Fruit fly (Drosophila melanogaster): ENCODE measurements around the gene CG14957.
A peak's percentile ranks its signal among the peaks of the same experiment; 100 is the strongest.

Gene CG14957

DNA sequence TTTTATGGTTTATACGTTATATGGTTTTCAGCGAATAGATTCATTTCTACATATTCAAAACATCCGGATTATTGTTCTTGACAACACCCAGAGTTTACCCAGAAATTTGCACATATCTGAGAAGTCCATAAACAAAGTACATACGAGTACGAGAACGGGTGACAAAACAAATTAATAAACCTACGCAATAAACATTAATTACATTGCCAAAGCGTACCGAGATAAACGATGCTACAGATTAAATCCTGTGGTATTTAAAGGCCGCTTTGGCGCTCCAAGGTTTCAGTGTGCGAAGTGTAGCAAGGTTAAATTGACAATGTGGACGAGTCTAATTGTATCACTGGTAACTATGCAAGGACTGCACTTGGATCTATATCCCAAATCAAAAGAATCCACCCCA, at the start of gene CG14957:
Gene CG14957, plus strand, starts transcription at position 301 of the 400 bp plus-strand sequence.
- TF ChIP-seq Myc (optimal IDR thresholded peaks at IDR 0.05), result no peak
- TF ChIP-seq h (optimal IDR thresholded peaks at IDR 0.05), result no peak
- no peak for TF ChIP-seq insv (optimal IDR thresholded peaks at IDR 0.05)
- TF ChIP-seq Sin3A (optimal IDR thresholded peaks at IDR 0.05), result no peak
- no peak for TF ChIP-seq psq (optimal IDR thresholded peaks at IDR 0.05)
- TF ChIP-seq ttk (optimal IDR thresholded peaks at IDR 0.05), result no peak

DNA sequence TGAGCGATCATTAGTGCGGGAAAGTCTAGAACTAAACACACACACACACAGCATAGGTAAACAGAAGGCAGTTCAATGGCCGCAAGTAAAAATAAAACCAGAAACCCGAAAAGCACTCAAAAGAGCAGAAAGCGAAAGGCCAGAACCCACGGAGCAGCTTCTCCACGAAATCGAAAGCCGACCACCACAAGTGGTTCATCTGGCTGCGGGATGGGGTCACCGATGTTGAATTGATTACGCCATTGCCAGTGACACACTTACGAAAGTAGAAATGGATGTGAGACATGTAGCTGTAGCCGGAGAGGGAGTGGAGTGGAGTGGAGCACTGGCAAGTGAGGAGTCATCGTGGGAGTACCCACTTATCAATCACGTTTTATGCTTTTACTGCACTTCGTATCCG, 46.0 kb upstream of the CG14957 start:
- no peak for TF ChIP-seq ttk (optimal IDR thresholded peaks at IDR 0.05)
- TF ChIP-seq h (optimal IDR thresholded peaks at IDR 0.05), result no peak
- no peak for TF ChIP-seq Myc (optimal IDR thresholded peaks at IDR 0.05)
- no peak for TF ChIP-seq psq (optimal IDR thresholded peaks at IDR 0.05)
- TF ChIP-seq insv (optimal IDR thresholded peaks at IDR 0.05), result no peak
- TF ChIP-seq Sin3A (optimal IDR thresholded peaks at IDR 0.05), result no peak

DNA sequence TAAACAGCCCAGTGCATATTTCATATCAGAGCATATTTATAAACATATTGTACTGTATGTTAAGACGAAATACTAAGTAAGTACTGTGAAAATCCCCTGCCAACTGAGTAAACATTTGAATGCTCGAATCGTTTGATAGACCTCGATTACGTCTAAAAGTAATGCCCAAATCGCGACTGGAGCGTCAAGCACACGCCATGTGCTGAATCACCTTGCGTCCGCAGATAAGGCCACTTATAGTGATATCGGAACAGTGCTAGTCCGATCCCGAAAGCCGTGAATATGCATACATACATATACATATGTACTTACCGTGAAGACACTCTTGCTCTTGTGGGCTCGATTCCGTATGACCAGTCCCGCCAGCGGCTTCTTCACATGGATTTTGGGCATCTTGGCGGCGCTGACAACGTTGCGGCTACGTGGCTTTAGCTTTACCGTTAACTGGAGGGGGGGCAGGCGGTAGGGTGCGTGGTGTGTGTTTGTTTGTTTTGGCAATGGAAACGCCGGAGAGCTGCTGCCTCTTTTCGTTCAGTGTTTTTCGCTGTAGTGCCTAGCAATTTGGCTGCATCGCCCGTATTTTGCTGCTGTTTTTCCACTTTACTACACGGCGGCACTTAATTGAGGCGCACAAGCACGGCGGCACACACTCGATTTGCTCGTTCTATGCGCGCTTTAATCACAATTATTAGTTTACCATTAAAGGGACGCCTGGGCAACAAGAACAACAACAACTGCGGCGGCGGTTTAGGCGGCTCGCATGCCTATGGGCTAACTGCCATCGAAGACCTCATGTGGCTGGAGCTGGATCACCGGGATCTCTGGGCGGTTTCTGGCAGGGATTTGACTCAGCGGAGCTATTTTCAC, 44.6 kb upstream of the CG14957 start:
- TF ChIP-seq Myc (optimal IDR thresholded peaks at IDR 0.05), result no peak
- TF ChIP-seq h (optimal IDR thresholded peaks at IDR 0.05), result no peak
- TF ChIP-seq Sin3A (optimal IDR thresholded peaks at IDR 0.05), result no peak
- no peak for TF ChIP-seq ttk (optimal IDR thresholded peaks at IDR 0.05)
- no peak for TF ChIP-seq psq (optimal IDR thresholded peaks at IDR 0.05)
- TF ChIP-seq insv (optimal IDR thresholded peaks at IDR 0.05), result no peak

DNA sequence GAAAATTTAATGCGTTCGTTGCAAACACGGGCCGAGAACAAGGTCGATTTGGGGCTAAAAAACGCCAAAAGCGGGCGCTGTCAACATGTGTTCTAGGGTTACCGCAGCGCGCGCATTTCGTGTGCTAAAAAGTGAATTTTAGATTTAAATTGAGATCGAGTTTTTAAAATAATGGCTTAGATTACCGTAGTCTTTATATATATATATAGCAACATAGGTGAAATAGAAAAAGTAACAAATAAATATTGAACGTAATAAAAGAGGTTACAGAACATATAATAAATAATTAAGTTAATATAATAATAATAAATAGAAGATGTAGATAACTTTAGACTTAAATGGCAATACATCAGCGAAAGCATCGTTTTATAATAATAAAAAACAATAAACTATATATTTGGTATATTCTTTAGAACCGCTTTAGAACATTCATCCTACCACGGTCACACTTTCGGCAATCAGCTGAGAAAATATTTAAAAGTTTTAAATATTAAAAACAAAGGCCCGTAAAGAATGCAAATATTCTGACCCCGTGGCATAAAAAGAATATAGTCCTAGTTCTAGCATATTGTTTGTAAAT, 43.9 kb upstream of the CG14957 start, which contains the start of the genes CG11537 and Alg2:
Gene CG11537, minus strand, starts transcription at position 75 of the 580 bp plus-strand sequence.
Gene Alg2, plus strand, starts transcription at position 426 of the 580 bp plus-strand sequence.
- TF ChIP-seq h (optimal IDR thresholded peaks at IDR 0.05) (no peak), ttk (optimal IDR thresholded peaks at IDR 0.05) (no peak), insv (optimal IDR thresholded peaks at IDR 0.05) (no peak), Sin3A (optimal IDR thresholded peaks at IDR 0.05) (no peak), Myc (optimal IDR thresholded peaks at IDR 0.05) (no peak), psq (optimal IDR thresholded peaks at IDR 0.05) (no peak)

DNA sequence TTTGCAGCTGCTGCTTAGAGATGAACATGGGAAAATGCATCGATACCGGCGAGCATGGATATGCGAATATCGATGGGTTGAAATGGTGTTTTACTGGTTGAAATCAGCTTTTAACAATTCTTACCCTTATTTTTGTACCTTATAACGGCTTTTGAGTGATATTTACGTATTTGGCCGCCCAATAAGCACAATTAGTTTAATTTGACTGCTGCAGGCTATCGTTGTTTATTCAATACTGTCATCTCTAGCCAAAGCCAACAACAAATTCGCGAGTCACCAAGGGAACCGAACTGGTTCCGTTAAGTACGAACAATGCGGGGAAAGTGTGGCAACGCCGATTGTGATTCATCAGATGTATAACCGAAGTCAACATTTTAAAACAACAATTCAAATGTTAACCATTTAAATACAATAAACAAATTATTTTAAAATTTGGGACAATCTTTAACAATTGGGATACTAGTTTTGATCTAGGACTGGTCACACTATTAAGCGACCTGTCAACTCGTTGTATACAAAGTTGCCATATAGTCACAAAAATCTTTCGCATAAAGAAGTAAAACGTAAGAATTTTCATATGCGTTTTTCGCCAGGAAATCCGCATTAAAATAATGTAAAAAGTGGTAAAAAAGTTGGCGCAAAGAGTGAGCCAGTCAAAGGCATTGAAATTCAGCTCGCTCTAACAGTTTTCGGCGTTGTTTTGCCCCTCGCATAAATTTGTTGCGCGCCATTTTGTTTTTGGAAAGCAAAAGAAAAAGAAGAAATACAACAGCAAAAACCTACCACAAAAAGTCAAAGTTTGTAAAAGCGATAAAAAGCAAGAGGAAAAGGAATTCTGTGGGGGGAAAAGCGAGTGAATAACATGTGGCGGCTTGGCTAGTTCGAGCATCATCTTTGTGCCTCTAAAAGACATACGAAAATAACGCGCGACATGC, 39.0 kb upstream of the CG14957 start, which contains the start of the genes Usp5 and BtbVII:
Gene Usp5, minus strand, starts transcription at position 234 of the 935 bp plus-strand sequence.
Gene BtbVII, plus strand, starts transcription at position 522 of the 935 bp plus-strand sequence.
- TF ChIP-seq psq (optimal IDR thresholded peaks at IDR 0.05), result no peak
- no peak for TF ChIP-seq insv (optimal IDR thresholded peaks at IDR 0.05)
- no peak for TF ChIP-seq ttk (optimal IDR thresholded peaks at IDR 0.05)
- TF ChIP-seq h (optimal IDR thresholded peaks at IDR 0.05), result no peak
- TF ChIP-seq Sin3A (optimal IDR thresholded peaks at IDR 0.05), result no peak
- TF ChIP-seq Myc (optimal IDR thresholded peaks at IDR 0.05), result no peak

DNA sequence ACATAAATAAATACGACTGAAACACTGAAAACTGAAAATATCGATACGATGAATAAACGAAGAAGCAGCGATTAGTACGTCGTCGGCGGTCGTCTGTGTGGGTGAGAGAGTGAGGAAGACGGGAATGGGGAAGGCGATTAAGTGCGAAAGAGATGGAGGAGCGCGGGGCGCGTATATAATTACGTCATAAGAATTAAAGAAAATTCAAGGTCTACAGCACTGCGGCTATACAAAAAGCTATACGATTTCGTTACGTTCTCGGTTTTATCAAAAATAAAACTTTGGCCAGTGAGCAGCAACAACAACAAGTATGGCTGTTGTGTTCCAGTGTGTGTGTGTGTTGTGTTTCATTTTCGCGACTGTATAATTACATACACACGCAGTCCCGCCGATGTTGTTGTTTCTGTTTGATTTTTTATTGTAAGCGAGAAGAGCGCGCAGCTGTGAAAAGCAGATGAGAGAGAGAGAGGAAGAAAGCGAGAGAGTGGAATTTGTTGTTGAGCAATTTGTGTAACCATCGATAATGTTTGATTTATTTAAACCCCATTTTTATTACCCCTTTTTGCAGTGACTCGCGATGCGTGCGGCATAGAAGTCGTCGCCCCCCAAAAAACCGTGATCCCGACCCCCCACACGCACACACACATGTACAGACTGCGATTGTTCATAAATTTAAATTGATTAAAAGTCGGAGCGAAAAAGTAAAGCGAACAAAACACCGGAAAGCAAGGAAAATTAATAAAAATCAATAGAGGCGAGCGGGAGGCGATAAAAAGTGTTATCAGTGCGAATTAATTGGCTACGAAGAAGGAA, 38.1 kb upstream of the CG14957 start:
- TF ChIP-seq Myc (optimal IDR thresholded peaks at IDR 0.05) (no peak), psq (optimal IDR thresholded peaks at IDR 0.05) (no peak), ttk (optimal IDR thresholded peaks at IDR 0.05) (no peak), Sin3A (optimal IDR thresholded peaks at IDR 0.05) (no peak), h (optimal IDR thresholded peaks at IDR 0.05) (no peak), insv (optimal IDR thresholded peaks at IDR 0.05) (no peak)

DNA sequence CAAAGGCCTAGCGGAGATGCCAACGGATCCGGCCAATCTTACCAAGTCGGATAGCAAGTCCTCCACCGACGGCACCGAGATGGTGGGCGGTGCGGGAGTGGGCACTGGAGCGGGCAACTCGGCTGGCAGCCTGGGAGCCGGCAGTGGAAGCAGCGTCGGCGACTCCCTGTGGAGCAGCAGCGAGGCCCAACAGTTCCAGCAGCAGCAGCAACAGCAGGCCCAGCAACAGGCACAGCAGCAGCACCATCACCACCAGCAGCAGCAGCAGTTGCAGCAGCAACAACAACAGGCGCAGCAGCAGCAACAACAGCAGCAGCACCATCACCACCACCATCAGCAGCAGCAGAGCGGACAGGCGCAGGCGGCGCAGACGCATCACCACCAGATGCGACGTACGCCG, 37.0 kb upstream of the CG14957 start:
- TF ChIP-seq insv (optimal IDR thresholded peaks at IDR 0.05), result no peak
- no peak for TF ChIP-seq psq (optimal IDR thresholded peaks at IDR 0.05)

DNA sequence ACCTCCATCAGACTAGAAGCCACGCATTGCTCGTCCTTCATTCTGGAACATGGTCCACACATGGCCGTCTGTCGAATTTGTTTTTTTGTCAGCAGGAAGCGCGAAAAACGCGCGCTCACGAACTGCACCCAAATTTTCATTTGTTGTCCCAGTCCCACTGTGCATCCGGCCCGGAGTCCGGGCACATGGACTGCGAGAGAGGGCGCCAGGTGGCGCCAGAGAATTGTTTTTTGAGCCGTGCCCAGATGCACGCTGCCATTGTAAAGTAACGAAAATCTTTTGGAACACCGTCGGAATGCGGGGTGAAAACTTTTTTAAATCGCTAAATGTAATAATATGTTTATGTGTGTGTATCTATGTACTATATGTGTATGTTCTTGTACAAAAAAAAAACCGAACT, 29.7 kb upstream of the CG14957 start:
- TF ChIP-seq Myc (optimal IDR thresholded peaks at IDR 0.05), result no peak
- no peak for TF ChIP-seq Sin3A (optimal IDR thresholded peaks at IDR 0.05)
- no peak for TF ChIP-seq psq (optimal IDR thresholded peaks at IDR 0.05)
- no peak for TF ChIP-seq insv (optimal IDR thresholded peaks at IDR 0.05)
- TF ChIP-seq h (optimal IDR thresholded peaks at IDR 0.05), result no peak
- no peak for TF ChIP-seq ttk (optimal IDR thresholded peaks at IDR 0.05)

DNA sequence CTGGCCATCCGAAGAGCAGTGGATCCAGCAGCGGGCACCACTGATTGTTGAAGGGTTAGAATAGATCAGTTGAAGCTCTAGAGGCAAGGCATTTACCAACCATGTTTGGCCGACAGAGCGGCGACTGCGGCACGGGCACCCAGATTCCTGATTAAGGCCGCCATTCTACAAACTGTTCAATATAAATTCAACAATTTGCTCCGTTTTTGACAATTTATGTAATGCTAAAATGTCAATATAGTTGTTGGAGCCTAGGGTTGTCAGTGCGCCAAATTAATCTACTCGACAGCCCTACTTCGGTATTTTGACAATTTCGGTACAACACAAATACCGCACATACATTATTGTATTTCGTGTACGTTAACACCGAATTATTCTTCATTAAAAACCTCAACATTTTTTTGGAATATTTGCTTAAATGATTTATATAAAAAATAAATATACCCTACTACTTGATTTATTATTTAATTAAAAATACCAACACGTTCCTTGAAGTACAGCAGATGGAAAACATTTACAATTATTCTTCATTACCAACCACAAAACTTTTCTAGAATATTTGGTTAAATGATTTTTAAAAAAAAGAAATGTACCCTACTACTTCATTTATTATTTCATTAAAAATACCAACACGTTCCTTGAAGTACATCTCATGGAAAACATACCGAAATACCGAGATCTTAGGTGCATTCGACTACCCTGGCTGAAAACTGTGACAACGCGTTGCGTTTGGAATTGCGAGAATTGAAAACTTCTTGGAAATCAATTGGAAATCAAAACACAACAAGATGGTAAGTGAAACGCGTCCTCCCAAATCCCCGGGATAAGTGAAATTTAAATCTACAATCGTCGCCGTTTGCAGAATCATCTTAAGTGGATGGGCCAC, 27.8 kb upstream of the CG14957 start, which contains the start of the genes ND-30 and CG15812:
Gene ND-30, minus strand, starts transcription at position 270 of the 886 bp plus-strand sequence.
Gene CG15812, plus strand, starts transcription at position 683 of the 886 bp plus-strand sequence.
- TF ChIP-seq h (optimal IDR thresholded peaks at IDR 0.05), result peak; percentile 37
- no peak for TF ChIP-seq insv (optimal IDR thresholded peaks at IDR 0.05)
- TF ChIP-seq ttk (optimal IDR thresholded peaks at IDR 0.05), result no peak
- TF ChIP-seq Myc (optimal IDR thresholded peaks at IDR 0.05), result no peak

DNA sequence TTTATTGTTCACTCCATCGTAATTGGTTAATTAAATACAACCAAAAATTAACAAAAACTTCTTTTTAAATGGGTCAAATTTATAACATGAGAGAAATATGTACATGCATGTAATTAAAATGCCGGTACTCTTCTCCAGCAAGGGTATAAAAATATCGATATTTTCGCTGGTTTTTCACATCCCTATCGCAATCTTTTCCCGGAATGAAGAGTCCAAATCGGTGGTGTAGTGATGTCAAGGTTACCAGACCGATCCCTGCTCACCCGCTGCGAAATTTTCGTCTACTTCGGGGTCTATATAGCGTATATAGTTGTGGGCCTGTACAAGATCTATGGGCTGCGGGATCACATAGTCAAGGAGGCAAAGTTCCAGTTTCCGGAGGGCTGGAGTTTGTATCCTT, 25.4 kb upstream of the CG14957 start, which contains the start of gene rasp:
Gene rasp, plus strand, starts transcription at position 213 of the 400 bp plus-strand sequence.
- TF ChIP-seq insv (optimal IDR thresholded peaks at IDR 0.05), result no peak
- TF ChIP-seq h (optimal IDR thresholded peaks at IDR 0.05), result no peak
- no peak for TF ChIP-seq psq (optimal IDR thresholded peaks at IDR 0.05)
- TF ChIP-seq Sin3A (optimal IDR thresholded peaks at IDR 0.05), result no peak
- TF ChIP-seq Myc (optimal IDR thresholded peaks at IDR 0.05), result no peak
- TF ChIP-seq ttk (optimal IDR thresholded peaks at IDR 0.05), result no peak
